Fruit fly (Drosophila melanogaster) whole organism: ENCODE results near the gene CG10405.

Experiments used
- CG8478 ChIP-seq: fragments of >200 bp; optimal IDR thresholded peaks from 2 replicates; lab custom pipeline; 2018; ENCODE audit warnings: inconsistent platforms
- EcR ChIP-seq, 2 experiments: fragments of >200 bp; optimal IDR thresholded peaks; 2 replicates each; lab custom pipeline; 2017; ENCODE audit warnings: missing biosample characterization in 2 of 2, missing genetic modification characterization in 2 of 2, missing genetic modification reagents in 2 of 2
- psq ChIP-seq: fragments of >200 bp; optimal IDR thresholded peaks from 2 replicates; lab custom pipeline; 2017
- usp ChIP-seq: fragments of >200 bp; optimal IDR thresholded peaks from 2 replicates; lab custom pipeline; 2017; ENCODE audit warnings: missing biosample characterization, missing genetic modification characterization, mixed read lengths

dm6 chr3R:16427520-16427919, 26.8 kb upstream of the CG10405 start:
- no peak for TF ChIP-seq psq (lab: Kevin White, UChicago)
- TF ChIP-seq CG8478 (lab: Kevin White, UChicago): no peak
- no peak for TF ChIP-seq usp (GFP tag; lab: Kevin White, UChicago)
- no peak for TF ChIP-seq EcR (GFP tag; optimal IDR thresholded peaks at IDR 0.05; lab: Kevin White, UChicago)
